Fruit fly (Drosophila melanogaster) whole organism, embryonic: ENCODE results near the gene CG14511.

Experiments
- ATbp ChIP-seq: fragments of 200-800 bp; sonication (Bioruptor generic); optimal IDR thresholded peaks from 2 replicates; lab custom pipeline; 2017; ENCODE audit warnings: missing biosample characterization, mild to moderate bottlenecking, missing genetic modification characterization, missing genetic modification reagents
- CG10147 ChIP-seq: fragments of 200-800 bp; sonication (Bioruptor generic); optimal IDR thresholded peaks from 2 replicates; lab custom pipeline; 2019; ENCODE audit warnings: missing biosample characterization, mild to moderate bottlenecking, missing genetic modification characterization, moderate library complexity
- CG1024 ChIP-seq: fragments of 200-800 bp; sonication (Bioruptor generic); IDR thresholded peaks from 2 replicates; pipeline ENCODE4 v1.3.6; 2022; ENCODE audit warnings: missing biosample characterization, missing genetic modification characterization
- CG10431 ChIP-seq: fragments of 200-800 bp; sonication (Bioruptor generic); optimal IDR thresholded peaks from 3 replicates; lab custom pipeline; 2018; ENCODE audit warnings: missing biosample characterization, mild to moderate bottlenecking, missing genetic modification characterization
- CG11695 ChIP-seq: fragments of 200-800 bp; sonication (Bioruptor generic); IDR thresholded peaks from 3 replicates; pipeline ENCODE4 v1.3.6; 2022; ENCODE audit warnings: missing biosample characterization, missing genetic modification characterization
- CG13287 ChIP-seq: fragments of 200-800 bp; sonication (Bioruptor generic); IDR thresholded peaks from 2 replicates; pipeline ENCODE4 v1.3.6; 2022; ENCODE audit warnings: missing biosample characterization, missing genetic modification characterization; ENCODE audit not compliant: partially characterized antibody
- CG14014 ChIP-seq: fragments of 200-800 bp; sonication (Bioruptor generic); IDR thresholded peaks from 2 replicates; pipeline ENCODE4 v1.3.6; 2022; ENCODE audit warnings: missing biosample characterization, missing genetic modification characterization
- CG14965 ChIP-seq: fragments of 200-800 bp; sonication (Bioruptor generic); optimal IDR thresholded peaks from 2 replicates; lab custom pipeline; 2016; ENCODE audit warnings: missing biosample characterization, missing genetic modification characterization, borderline replicate concordance
- CG15269 ChIP-seq: fragments of 200-800 bp; sonication (Bioruptor generic); optimal IDR thresholded peaks from 2 replicates; lab custom pipeline; 2018; ENCODE audit warnings: missing biosample characterization, mild to moderate bottlenecking, missing genetic modification characterization, moderate library complexity
- CG15514 ChIP-seq: fragments of 200-800 bp; sonication (Bioruptor generic); optimal IDR thresholded peaks from 3 replicates; lab custom pipeline; 2017; ENCODE audit warnings: missing biosample characterization, missing genetic modification characterization, mild to moderate bottlenecking, moderate library complexity, missing genetic modification reagents
- CG1832 ChIP-seq: fragments of 200-800 bp; sonication (Bioruptor generic); optimal IDR thresholded peaks from 2 replicates; lab custom pipeline; 2017; ENCODE audit warnings: missing biosample characterization, mild to moderate bottlenecking, missing genetic modification characterization, inconsistent platforms
- CG18599 ChIP-seq: fragments of 200-800 bp; sonication (Bioruptor generic); optimal IDR thresholded peaks from 3 replicates; lab custom pipeline; 2017; ENCODE audit warnings: missing biosample characterization, missing genetic modification characterization, mild to moderate bottlenecking, moderate library complexity, missing genetic modification reagents
- CG2199 ChIP-seq: fragments of 200-800 bp; sonication (Bioruptor generic); IDR thresholded peaks from 3 replicates; pipeline ENCODE4 v1.3.6; 2022; ENCODE audit warnings: missing biosample characterization, missing genetic modification characterization
- CG2678 ChIP-seq: fragments of 200-800 bp; sonication (Bioruptor generic); optimal IDR thresholded peaks from 3 replicates; lab custom pipeline; 2019; ENCODE audit warnings: missing biosample characterization, mild to moderate bottlenecking, missing genetic modification characterization, moderate library complexity
- CG30403 ChIP-seq: fragments of 200-800 bp; sonication (Bioruptor generic); optimal IDR thresholded peaks from 3 replicates; lab custom pipeline; 2016; ENCODE audit warnings: missing biosample characterization, missing genetic modification characterization
- CG3995 ChIP-seq: fragments of 200-800 bp; sonication (Bioruptor generic); optimal IDR thresholded peaks from 3 replicates; lab custom pipeline; 2016; ENCODE audit warnings: missing biosample characterization, missing genetic modification characterization
- CG6254 ChIP-seq: fragments of 200-800 bp; sonication (Bioruptor generic); optimal IDR thresholded peaks from 3 replicates; lab custom pipeline; 2017; ENCODE audit warnings: mild to moderate bottlenecking, missing biosample characterization, missing genetic modification reagents, missing genetic modification characterization
- CG8388 ChIP-seq: fragments of 200-800 bp; sonication (Bioruptor generic); optimal IDR thresholded peaks from 2 replicates; lab custom pipeline; 2019; ENCODE audit warnings: missing biosample characterization, mild to moderate bottlenecking, missing genetic modification characterization, moderate library complexity
- CG9609 ChIP-seq: fragments of 200-800 bp; sonication (Bioruptor generic); optimal IDR thresholded peaks from 3 replicates; lab custom pipeline; 2016; ENCODE audit warnings: missing biosample characterization, missing genetic modification characterization
- Chrac-16 ChIP-seq: fragments of 200-800 bp; sonication (Bioruptor generic); optimal IDR thresholded peaks from 3 replicates; lab custom pipeline; 2016; ENCODE audit warnings: missing biosample characterization, missing genetic modification characterization
- Dek ChIP-seq: fragments of 200-800 bp; sonication (Bioruptor generic); optimal IDR thresholded peaks from 3 replicates; lab custom pipeline; 2019; ENCODE audit warnings: missing biosample characterization, mild to moderate bottlenecking, missing genetic modification characterization, moderate library complexity
- Dfd ChIP-seq, 2 experiments: fragments of >200 bp; optimal IDR thresholded peaks; 2 replicates each; lab custom pipeline; 2017; ENCODE audit warnings: missing biosample characterization in 2 of 2, missing genetic modification characterization in 2 of 2
- Ets65A ChIP-seq: fragments of 200-800 bp; sonication (Bioruptor generic); peaks from one replicate; lab custom pipeline; 2016; ENCODE audit warnings: missing biosample characterization, missing genetic modification characterization
- HLH3B ChIP-seq: fragments of 200-800 bp; sonication (Bioruptor generic); IDR thresholded peaks from 2 replicates; pipeline ENCODE4 v1.3.6; 2022; ENCODE audit warnings: missing biosample characterization, missing genetic modification characterization
- MBD-R2 ChIP-seq: fragments of 200-800 bp; sonication (Bioruptor generic); IDR thresholded peaks from 2 replicates; pipeline ENCODE4 v1.3.6; 2022; ENCODE audit warnings: missing biosample characterization, missing genetic modification characterization
- MESR4 ChIP-seq: fragments of 200-800 bp; sonication (Bioruptor generic); optimal IDR thresholded peaks from 2 replicates; lab custom pipeline; 2018; ENCODE audit warnings: missing biosample characterization, mild to moderate bottlenecking, missing genetic modification characterization, moderate library complexity
- Med ChIP-seq: fragments of 200-800 bp; sonication (Bioruptor generic); peaks from one replicate; lab custom pipeline; 2016; ENCODE audit warnings: missing biosample characterization, missing genetic modification characterization, mild to moderate bottlenecking, inconsistent platforms, moderate library complexity
- NC2β ChIP-seq: fragments of 200-800 bp; sonication (Bioruptor generic); optimal IDR thresholded peaks from 2 replicates; lab custom pipeline; 2016; ENCODE audit warnings: missing biosample characterization, missing genetic modification characterization
- NfI ChIP-seq: fragments of 200-800 bp; sonication (Bioruptor generic); optimal IDR thresholded peaks from 3 replicates; lab custom pipeline; 2018; ENCODE audit warnings: missing biosample characterization, mild to moderate bottlenecking, missing genetic modification characterization, moderate library complexity
- Oli ChIP-seq: fragments of 200-800 bp; sonication (Bioruptor generic); optimal IDR thresholded peaks from 2 replicates; lab custom pipeline; 2018; ENCODE audit warnings: missing biosample characterization, mild to moderate bottlenecking, missing genetic modification characterization, moderate library complexity
- Pdp1 ChIP-seq, 2 experiments: fragments of 200-800 bp; sonication (Bioruptor generic); optimal IDR thresholded peaks; 3 replicates each; lab custom pipeline; 2016; ENCODE audit warnings: missing biosample characterization in 2 of 2, missing genetic modification characterization in 2 of 2, mild to moderate bottlenecking in 1 of 2, moderate library complexity in 1 of 2
- Ravus ChIP-seq: fragments of 200-800 bp; sonication (Bioruptor generic); IDR thresholded peaks from 2 replicates; pipeline ENCODE4 v1.3.6; 2022; ENCODE audit warnings: missing biosample characterization, missing genetic modification characterization
- Rfx ChIP-seq: fragments of 200-800 bp; sonication (Bioruptor generic); IDR thresholded peaks from 2 replicates; pipeline ENCODE4 v1.3.6; 2022; ENCODE audit warnings: missing biosample characterization, missing genetic modification characterization
- Sox102F ChIP-seq: fragments of 200-800 bp; sonication (Bioruptor generic); optimal IDR thresholded peaks from 2 replicates; lab custom pipeline; 2018; ENCODE audit warnings: missing biosample characterization, mild to moderate bottlenecking, missing genetic modification characterization, moderate library complexity
- Taf1 ChIP-seq: fragments of 200-800 bp; sonication (Bioruptor generic); IDR thresholded peaks from 2 replicates; pipeline ENCODE4 v1.3.6; 2022; ENCODE audit warnings: missing biosample characterization, missing genetic modification characterization
- Xbp1 ChIP-seq: fragments of 200-800 bp; sonication (Bioruptor generic); optimal IDR thresholded peaks from 3 replicates; lab custom pipeline; 2016; ENCODE audit warnings: missing biosample characterization, mild to moderate bottlenecking, missing genetic modification characterization
- Xrp1 ChIP-seq: fragments of 200-800 bp; sonication (Bioruptor generic); IDR thresholded peaks from 2 replicates; pipeline ENCODE4 v1.3.6; 2022; ENCODE audit warnings: missing biosample characterization, missing genetic modification characterization
- YL-1 ChIP-seq: fragments of 200-800 bp; sonication (Bioruptor generic); optimal IDR thresholded peaks from 3 replicates; lab custom pipeline; 2017; ENCODE audit warnings: missing biosample characterization, mild to moderate bottlenecking, missing genetic modification characterization
- bsh ChIP-seq, 2 experiments: fragments of 200-800 bp; sonication (Bioruptor generic); optimal IDR thresholded peaks; 2 replicates each; lab custom pipeline; 2017 to 2018; ENCODE audit warnings: mild to moderate bottlenecking in 2 of 2, missing biosample characterization in 2 of 2, missing genetic modification characterization in 2 of 2, moderate library complexity in 1 of 2
- crp ChIP-seq, 2 experiments: fragments of 200-800 bp; sonication (Bioruptor generic); optimal IDR thresholded peaks; 2 replicates in 1 of 2; 3 replicates in 1 of 2; lab custom pipeline; 2017; ENCODE audit warnings: missing biosample characterization in 2 of 2, missing genetic modification characterization in 2 of 2, mild to moderate bottlenecking in 1 of 2, moderate library complexity in 1 of 2
- fru ChIP-seq: fragments of >200 bp; optimal IDR thresholded peaks from 2 replicates; lab custom pipeline; 2017
- ftz-f1 ChIP-seq: fragments of 200-800 bp; sonication (Bioruptor generic); optimal IDR thresholded peaks from 2 replicates; lab custom pipeline; 2016; ENCODE audit warnings: missing biosample characterization, missing genetic modification characterization
- ind ChIP-seq: fragments of 200-800 bp; sonication (Bioruptor generic); optimal IDR thresholded peaks from 3 replicates; lab custom pipeline; 2016; ENCODE audit warnings: missing biosample characterization, missing genetic modification characterization
- lab ChIP-seq: fragments of 200-800 bp; sonication (Bioruptor generic); optimal IDR thresholded peaks from 3 replicates; lab custom pipeline; 2017; ENCODE audit warnings: missing biosample characterization, missing genetic modification characterization, mild to moderate bottlenecking, moderate library complexity, missing genetic modification reagents
- phol ChIP-seq: fragments of 200-800 bp; sonication (Bioruptor generic); optimal IDR thresholded peaks from 3 replicates; lab custom pipeline; 2018; ENCODE audit warnings: missing biosample characterization, mild to moderate bottlenecking, missing genetic modification characterization, moderate library complexity
- row ChIP-seq: fragments of 200-800 bp; sonication (Bioruptor generic); IDR thresholded peaks from 3 replicates; pipeline ENCODE4 v1.3.6; 2022; ENCODE audit warnings: missing biosample characterization, missing genetic modification characterization
- so ChIP-seq: fragments of 200-800 bp; sonication (Bioruptor generic); IDR thresholded peaks from 3 replicates; pipeline ENCODE4 v1.3.6; 2022; ENCODE audit warnings: missing biosample characterization, missing genetic modification characterization
- wek ChIP-seq: fragments of 200-800 bp; sonication (Bioruptor generic); optimal IDR thresholded peaks from 3 replicates; lab custom pipeline; 2018; ENCODE audit warnings: missing biosample characterization, mild to moderate bottlenecking, missing genetic modification characterization, moderate library complexity
- zen ChIP-seq: fragments of 200-800 bp; sonication (Bioruptor generic); optimal IDR thresholded peaks from 3 replicates; lab custom pipeline; 2018; ENCODE audit warnings: missing biosample characterization, mild to moderate bottlenecking, missing genetic modification characterization, moderate library complexity
- zf30C ChIP-seq: fragments of 200-800 bp; sonication (Bioruptor generic); optimal IDR thresholded peaks from 3 replicates; lab custom pipeline; 2018; ENCODE audit warnings: missing biosample characterization, mild to moderate bottlenecking, missing genetic modification characterization

CG14511 gene

DNA sequence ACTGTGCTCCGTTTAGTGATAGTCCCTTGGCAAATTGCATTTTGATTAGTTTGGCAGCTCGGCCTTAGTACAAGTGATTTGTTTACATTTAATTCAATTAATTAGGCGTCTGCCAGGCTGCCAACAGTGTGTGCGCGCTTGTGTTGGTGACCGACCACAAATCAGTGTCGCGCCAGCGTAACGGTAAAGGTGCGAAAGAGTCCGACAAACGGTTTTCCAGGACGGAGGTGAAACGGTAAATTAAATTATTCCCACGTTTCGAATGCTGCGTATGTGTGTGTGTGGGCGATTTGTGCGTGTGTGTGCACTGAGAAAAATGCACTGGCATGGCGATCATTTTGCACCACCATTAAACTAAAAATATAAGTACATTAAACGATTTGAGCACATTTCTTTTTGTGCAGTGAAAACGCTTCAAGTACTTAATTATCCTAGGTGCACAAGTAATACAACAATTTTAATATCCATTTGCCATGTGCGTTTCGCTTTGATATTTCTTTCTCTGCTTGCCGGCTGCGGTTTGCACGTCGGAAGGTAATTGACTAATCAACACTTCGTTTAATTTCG, 7.6 kb downstream of the CG14511 start (continued):
- peak; percentile 20 for TF ChIP-seq CG18599 (GFP tag; lab: Kevin White, UChicago)
- peak; percentile 15 for TF ChIP-seq CG30403 (GFP tag; lab: Kevin White, UChicago)
- TF ChIP-seq CG10147 (GFP tag; lab: Kevin White, UChicago), result no peak
- peak; percentile 19 for TF ChIP-seq ind (GFP tag; lab: Kevin White, UChicago)
- TF ChIP-seq Xbp1 (GFP tag; lab: Kevin White, UChicago), result peak; percentile 19
- TF ChIP-seq Rfx (GFP tag; lab: Robert Waterston, UW), result peak; percentile 51
- 0 out of 2 replicates have a peak, but pooled peaks have one; percentile 4 for TF ChIP-seq CG13287 (GFP tag; lab: Robert Waterston, UW)
- TF ChIP-seq Med, result peak; percentile 84
- TF ChIP-seq Pdp1 (GFP tag; optimal IDR thresholded peaks at IDR 0.05; lab: Kevin White, UChicago), result no peak
- peak; percentile 60 for TF ChIP-seq row
- peak; percentile 90 for TF ChIP-seq Ets65A (GFP tag; lab: Kevin White, UChicago)
- TF ChIP-seq zf30C (GFP tag; lab: Kevin White, UChicago), result peak; percentile 45
- no peak for TF ChIP-seq Dek
- TF ChIP-seq Oli (tag; lab: Kevin White, UChicago), result peak; percentile 11
- peak; percentile 6 for TF ChIP-seq Chrac-16 (GFP tag; lab: Kevin White, UChicago)
- TF ChIP-seq CG10431 (GFP tag; lab: Kevin White, UChicago), result no peak
- TF ChIP-seq CG11695 (GFP tag; lab: Robert Waterston, UW), result 0 out of 3 replicates have a peak, but pooled peaks have one; percentile 19
- TF ChIP-seq Sox102F (GFP tag; lab: Kevin White, UChicago), result peak; percentile 17
- TF ChIP-seq HLH3B, result peak; percentile 33; the same call in 1 of the 2 replicates
- peak; percentile 3 for TF ChIP-seq zen
- peak; percentile 38 for TF ChIP-seq CG15269 (tag; lab: Kevin White, UChicago)
- no peak for TF ChIP-seq CG14965
- TF ChIP-seq lab, result peak; percentile 4
- TF ChIP-seq so (GFP tag; lab: Robert Waterston, UW), result no peak
- TF ChIP-seq MBD-R2 (GFP tag; lab: Robert Waterston, UW), result no peak
- TF ChIP-seq NC2β, result no peak
- TF ChIP-seq CG9609, result peak; percentile 5
- peak; percentile 19; the same call in 1 of the 2 replicates for TF ChIP-seq Xrp1 (GFP tag; lab: Robert Waterston, UW)
- peak; percentile 45; the same call in 1 of the 2 replicates for TF ChIP-seq CG14014

dm6 chr3R:29138407-29138806, 8.3 kb downstream of the CG14511 start, which contains the start of the genes Alg13 and superdeath:
Gene Alg13, minus strand, starts transcription at chr3R:29138573.
Gene superdeath, plus strand, starts transcription at chr3R:29138662.
- no peak for TF ChIP-seq fru
- TF ChIP-seq CG2199 (GFP tag; lab: Robert Waterston, UW), result 0 out of 3 replicates have a peak, but pooled peaks have one; percentile 8
- TF ChIP-seq CG15514 (GFP tag; lab: Kevin White, UChicago), result peak; percentile 4
- no peak for TF ChIP-seq Dfd (GFP tag; optimal IDR thresholded peaks at IDR 0.05; lab: Kevin White, UChicago)
- TF ChIP-seq MESR4 (GFP tag; lab: Kevin White, UChicago), result peak; percentile 24
- TF ChIP-seq CG8388, result no peak
- TF ChIP-seq MBD-R2 (GFP tag; lab: Robert Waterston, UW), result peak; percentile 82
- no peak for TF ChIP-seq YL-1 (GFP tag; lab: Kevin White, UChicago)
- peak; percentile 87 for TF ChIP-seq CG3995
- TF ChIP-seq Taf1, result no peak
- no peak for TF ChIP-seq Ravus (GFP tag; lab: Robert Waterston, UW)
- peak; percentile 7 for TF ChIP-seq phol (tag; lab: Kevin White, UChicago)
- TF ChIP-seq CG2678 (tag; lab: Kevin White, UChicago), result no peak
- TF ChIP-seq CG6254 (GFP tag; lab: Kevin White, UChicago), result no peak
- no peak for TF ChIP-seq CG1024
- TF ChIP-seq NfI (GFP tag; lab: Kevin White, UChicago), result no peak
- peak in 1 of 2 experiments; percentile 85 for TF ChIP-seq crp (GFP tag; optimal IDR thresholded peaks at IDR 0.05; lab: Kevin White, UChicago)
- TF ChIP-seq ftz-f1 (GFP tag; lab: Kevin White, UChicago), result no peak
- TF ChIP-seq wek (GFP tag; lab: Kevin White, UChicago), result peak; percentile 43
- peak in 1 of 2 experiments; percentile 14 for TF ChIP-seq bsh (GFP tag; optimal IDR thresholded peaks at IDR 0.05; lab: Kevin White, UChicago)
- no peak for TF ChIP-seq CG1832 (GFP tag; lab: Kevin White, UChicago)
- peak; percentile 49 for TF ChIP-seq ATbp
